Worm (Caenorhabditis elegans) whole organism, young adult: ENCODE results near the gene fox-1.

Source experiments
- B0019.2 ChIP-seq: fragments of 200-800 bp; sonication (Bioruptor generic); conservative IDR thresholded peaks from 2 replicates; pipeline ENCODE4 v1.3.6; 2022; ENCODE audit warnings: missing genetic modification reagents, missing genetic modification characterization, missing compliant biosample characterization
- F57A8.1 ChIP-seq: fragments of 200-800 bp; sonication (Bioruptor generic); optimal IDR thresholded peaks from 2 replicates; lab custom pipeline; 2018; ENCODE audit warnings: mild to moderate bottlenecking, missing genetic modification characterization, moderate library complexity, missing compliant biosample characterization
- ama-1 ChIP-seq, 3 experiments: fragments of 150-350 bp in 1 of 3; sonication (generic microtip) in 2 of 3; optimal IDR thresholded peaks; 2 replicates each; lab custom pipeline; 2014 to 2018; ENCODE audit warnings: missing biosample characterization in 2 of 3, missing genetic modification characterization in 2 of 3, missing genetic modification reagents in 2 of 3
- aptf-3 ChIP-seq: fragments of 200-800 bp; sonication (Bioruptor generic); IDR thresholded peaks from 2 replicates; pipeline ENCODE4 v1.3.6; 2022; ENCODE audit warnings: missing genetic modification characterization, missing compliant biosample characterization
- attf-5 ChIP-seq: fragments of 200-800 bp; sonication (Bioruptor generic); optimal IDR thresholded peaks from 2 replicates; lab custom pipeline; 2018; ENCODE audit warnings: mild to moderate bottlenecking, missing genetic modification characterization, missing compliant biosample characterization
- ceh-27 ChIP-seq: fragments of 200-800 bp; sonication (Bioruptor generic); optimal IDR thresholded peaks from 2 replicates; lab custom pipeline; 2018; ENCODE audit warnings: mild to moderate bottlenecking, missing genetic modification characterization, moderate library complexity, missing compliant biosample characterization
- fkh-3 ChIP-seq: sonication (generic microtip); optimal IDR thresholded peaks from 2 replicates; lab custom pipeline; 2016; ENCODE audit warnings: mild to moderate bottlenecking, missing genetic modification characterization, missing compliant biosample characterization
- hlh-12 ChIP-seq: sonication (generic microtip); optimal IDR thresholded peaks from 2 replicates; lab custom pipeline; 2016; ENCODE audit warnings: missing genetic modification characterization, missing compliant biosample characterization
- lin-35 ChIP-seq, 3 experiments: fragments of 150-350 bp in 2 of 3; sonication (generic microtip) in 1 of 3; optimal IDR thresholded peaks; 2 replicates each; lab custom pipeline; 2014 to 2018; ENCODE audit warnings: missing biosample characterization in 3 of 3, missing genetic modification characterization in 3 of 3, missing genetic modification reagents in 3 of 3
- lir-1 ChIP-seq: fragments of 200-800 bp; sonication (Bioruptor generic); conservative IDR thresholded peaks from 2 replicates; pipeline ENCODE4 v1.3.6; 2022; ENCODE audit warnings: missing genetic modification reagents, missing genetic modification characterization, missing compliant biosample characterization
- pbrm-1 ChIP-seq: fragments of 200-800 bp; sonication (Bioruptor generic); IDR thresholded peaks from 2 replicates; pipeline ENCODE4 v1.3.6; 2022; ENCODE audit warnings: missing genetic modification reagents, missing genetic modification characterization, missing compliant biosample characterization
- snpc-1.3 ChIP-seq: sonication (generic microtip); optimal IDR thresholded peaks from 2 replicates; lab custom pipeline; 2017; ENCODE audit warnings: missing genetic modification characterization, mild to moderate bottlenecking, missing compliant biosample characterization, antibody characterized with exemption, moderate library complexity, missing genotype, missing genetic modification reagents; ENCODE audit not compliant: insufficient read depth
- unc-130 ChIP-seq: sonication (generic microtip); optimal IDR thresholded peaks from 2 replicates; lab custom pipeline; 2016; ENCODE audit warnings: missing genetic modification reagents, missing genetic modification characterization, missing compliant biosample characterization
- ztf-26 ChIP-seq: sonication (generic microtip); optimal IDR thresholded peaks from 2 replicates; lab custom pipeline; 2017; ENCODE audit warnings: missing genetic modification characterization, missing compliant biosample characterization

DNA sequence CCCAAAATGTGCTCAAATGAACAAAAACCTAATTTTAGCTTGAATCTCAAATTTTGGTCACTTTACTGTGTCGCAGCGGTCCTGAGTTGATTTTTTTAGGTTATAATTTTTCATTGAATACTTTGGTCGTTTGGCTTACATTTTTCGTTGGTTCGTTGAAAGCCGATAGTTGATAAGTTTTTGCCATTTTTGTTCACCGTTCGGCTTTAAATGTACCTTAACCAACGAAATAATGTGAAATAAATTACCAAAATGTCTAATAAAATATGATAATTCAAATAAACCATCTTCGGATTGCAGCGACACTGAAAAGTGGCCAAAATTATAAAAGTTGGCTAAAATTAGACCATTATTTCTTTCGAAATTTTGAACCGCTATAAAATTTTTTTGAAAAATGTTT lies 29.4 kb downstream of the fox-1 start:
- TF ChIP-seq fkh-3 (tag; lab: Kevin White, UChicago): no peak
- TF ChIP-seq F57A8.1 (GFP tag; lab: Kevin White, UChicago): no peak
- TF ChIP-seq ztf-26 (tag; lab: Kevin White, UChicago): no peak
- TF ChIP-seq snpc-1.3 (tag; lab: Kevin White, UChicago): no peak
- TF ChIP-seq B0019.2 (GFP tag; lab: Robert Waterston, UW): no peak
- TF ChIP-seq aptf-3: no peak
- no peak for TF ChIP-seq ama-1 (optimal IDR thresholded peaks at IDR 0.05; lab: Kevin White, UChicago)
- no peak for TF ChIP-seq ama-1 (GFP tag; optimal IDR thresholded peaks at IDR 0.05; lab: Kevin White, UChicago)
- TF ChIP-seq attf-5: no peak
- no peak for TF ChIP-seq pbrm-1 (GFP tag; lab: Robert Waterston, UW)
- no peak for TF ChIP-seq lin-35 (GFP tag; optimal IDR thresholded peaks at IDR 0.05; lab: Kevin White, UChicago)
- TF ChIP-seq unc-130 (GFP tag; lab: Kevin White, UChicago): no peak
- no peak for TF ChIP-seq hlh-12 (tag; lab: Kevin White, UChicago)
- no peak for TF ChIP-seq ceh-27 (GFP tag; lab: Kevin White, UChicago)
- TF ChIP-seq lir-1 (GFP tag; lab: Robert Waterston, UW): no peak
